Worm (Caenorhabditis elegans) whole organism, L1 larva: ENCODE results near the gene F56C9.10.

Source experiments
- ceh-63 ChIP-seq: fragments of 200-800 bp; sonication (Bioruptor generic); optimal IDR thresholded peaks from 2 replicates; lab custom pipeline; 2018; ENCODE audit warnings: mild to moderate bottlenecking, missing genetic modification characterization, missing compliant biosample characterization
- ces-1 ChIP-seq: fragments of 150-350 bp; optimal IDR thresholded peaks from 2 replicates; lab custom pipeline; 2014; ENCODE audit warnings: missing biosample characterization, missing genetic modification reagents, missing genetic modification characterization
- efl-1 ChIP-seq, 4 experiments: fragments of 150-350 bp; optimal IDR thresholded peaks in 3 of 4; peaks in 1 of 4; 1 replicate in 1 of 4; 2 replicates in 3 of 4; lab custom pipeline; 2014; ENCODE audit warnings: missing biosample characterization in 2 of 4, missing genetic modification characterization in 2 of 4, missing genetic modification reagents in 2 of 4
- fos-1 ChIP-seq: fragments of 150-350 bp; optimal IDR thresholded peaks from 2 replicates; lab custom pipeline; 2014; ENCODE audit warnings: missing biosample characterization, missing genetic modification characterization
- jun-1 ChIP-seq: fragments of 150-350 bp; optimal IDR thresholded peaks from 2 replicates; lab custom pipeline; 2014; ENCODE audit warnings: missing biosample characterization, missing genetic modification reagents, missing genetic modification characterization
- lin-35 ChIP-seq, 2 experiments: fragments of 150-350 bp; optimal IDR thresholded peaks; 2 replicates each; lab custom pipeline; 2014; ENCODE audit warnings: missing biosample characterization in 2 of 2, missing genetic modification characterization in 2 of 2, missing genetic modification reagents in 2 of 2
- nhr-12 ChIP-seq: sonication (generic microtip); optimal IDR thresholded peaks from 2 replicates; lab custom pipeline; 2017; ENCODE audit warnings: missing biosample characterization, missing genetic modification characterization
- nhr-20 ChIP-seq: sonication (generic microtip); optimal IDR thresholded peaks from 2 replicates; lab custom pipeline; 2016; ENCODE audit warnings: mild to moderate bottlenecking, missing genetic modification characterization, missing compliant biosample characterization
- nhr-237 ChIP-seq: fragments of 150-350 bp; optimal IDR thresholded peaks from 2 replicates; lab custom pipeline; 2014; ENCODE audit warnings: missing biosample characterization, missing genetic modification characterization
- nhr-77 ChIP-seq: fragments of 150-350 bp; optimal IDR thresholded peaks from 2 replicates; lab custom pipeline; 2014; ENCODE audit warnings: missing biosample characterization, missing genetic modification characterization
- ztf-11 ChIP-seq, 2 experiments: sonication (generic microtip); optimal IDR thresholded peaks; 2 replicates each; lab custom pipeline; 2016 to 2017; ENCODE audit warnings: missing genetic modification characterization in 2 of 2, missing biosample characterization in 1 of 2, missing compliant biosample characterization in 1 of 2

- no peak for TF ChIP-seq ces-1 (GFP tag; lab: Kevin White, UChicago)
- TF ChIP-seq nhr-237: no peak
- no peak for TF ChIP-seq lin-35 (GFP tag; optimal IDR thresholded peaks at IDR 0.05; lab: Kevin White, UChicago)
- no peak for TF ChIP-seq fos-1 (tag; lab: Kevin White, UChicago)
- no peak for TF ChIP-seq nhr-12
- no peak for TF ChIP-seq efl-1 (optimal IDR thresholded peaks at IDR 0.05; lab: Kevin White, UChicago)
- no peak for TF ChIP-seq efl-1 (GFP tag; optimal IDR thresholded peaks at IDR 0.05 in 1 of 2; lab: Kevin White, UChicago)
- TF ChIP-seq jun-1 (tag; lab: Kevin White, UChicago): no peak
- no peak for TF ChIP-seq ztf-11 (tag; optimal IDR thresholded peaks at IDR 0.05; lab: Kevin White, UChicago)
- TF ChIP-seq ceh-63 (GFP tag; lab: Kevin White, UChicago): no peak
- TF ChIP-seq nhr-20 (tag; lab: Kevin White, UChicago): no peak
- no peak for TF ChIP-seq nhr-77
Measured at ce11 chrIII:7383733-7384132, 48.6 kb upstream of the F56C9.10 start, which contains the start of gene tbp-1.
